Worm (Caenorhabditis elegans) whole organism, early embryonic: ENCODE measurements around the gene C30A5.10.

Experiments
- B0310.2 ChIP-seq: sonication (generic microtip); optimal IDR thresholded peaks from 2 replicates; lab custom pipeline; 2016; ENCODE audit warnings: mild to moderate bottlenecking, missing genetic modification characterization, missing compliant biosample characterization
- F13C5.2 ChIP-seq: sonication (generic microtip); optimal IDR thresholded peaks from 2 replicates; lab custom pipeline; 2017; ENCODE audit warnings: mild to moderate bottlenecking, missing genetic modification characterization, inconsistent platforms, missing compliant biosample characterization
- ama-1 ChIP-seq: fragments of 150-350 bp; optimal IDR thresholded peaks from 2 replicates; lab custom pipeline; 2014
- ceh-13 ChIP-seq: fragments of 200-800 bp; sonication (Bioruptor generic); optimal IDR thresholded peaks from 2 replicates; lab custom pipeline; 2018; ENCODE audit warnings: mild to moderate bottlenecking, missing genetic modification characterization, missing compliant biosample characterization
- flt-1 ChIP-seq: fragments of 200-800 bp; sonication (Bioruptor generic); IDR thresholded peaks from 2 replicates; pipeline ENCODE4 v1.3.6; 2022; ENCODE audit warnings: missing genetic modification characterization, missing compliant biosample characterization
- hmbx-1 ChIP-seq: sonication (generic microtip); optimal IDR thresholded peaks from 2 replicates; lab custom pipeline; 2016; ENCODE audit warnings: mild to moderate bottlenecking, missing genetic modification characterization, missing compliant biosample characterization
- hmg-4 ChIP-seq: fragments of 200-800 bp; sonication (Bioruptor generic); optimal IDR thresholded peaks from 2 replicates; lab custom pipeline; 2018; ENCODE audit warnings: mild to moderate bottlenecking, missing genetic modification characterization, missing compliant biosample characterization
- hnd-1 ChIP-seq: sonication (generic microtip); optimal IDR thresholded peaks from 2 replicates; lab custom pipeline; 2016; ENCODE audit warnings: missing genetic modification characterization, missing compliant biosample characterization
- pes-1 ChIP-seq: fragments of 200-800 bp; sonication (Bioruptor generic); IDR thresholded peaks from 2 replicates; pipeline ENCODE4 v1.3.6; 2022; ENCODE audit warnings: missing genetic modification reagents, missing genetic modification characterization, missing compliant biosample characterization
- scrt-1 ChIP-seq: fragments of 200-800 bp; sonication (Bioruptor generic); IDR thresholded peaks from 2 replicates; pipeline ENCODE4 v1.3.6; 2022; ENCODE audit warnings: missing genetic modification characterization, missing compliant biosample characterization
- tbx-11 ChIP-seq: fragments of 200-800 bp; sonication (Bioruptor generic); IDR thresholded peaks from 2 replicates; pipeline ENCODE4 v1.3.6; 2022; ENCODE audit warnings: missing genetic modification characterization, missing compliant biosample characterization
- tbx-37 ChIP-seq: fragments of 200-800 bp; sonication (Bioruptor generic); conservative IDR thresholded peaks from 2 replicates; pipeline ENCODE4 v1.3.6; 2022; ENCODE audit warnings: missing genetic modification reagents, missing genetic modification characterization, missing compliant biosample characterization

DNA sequence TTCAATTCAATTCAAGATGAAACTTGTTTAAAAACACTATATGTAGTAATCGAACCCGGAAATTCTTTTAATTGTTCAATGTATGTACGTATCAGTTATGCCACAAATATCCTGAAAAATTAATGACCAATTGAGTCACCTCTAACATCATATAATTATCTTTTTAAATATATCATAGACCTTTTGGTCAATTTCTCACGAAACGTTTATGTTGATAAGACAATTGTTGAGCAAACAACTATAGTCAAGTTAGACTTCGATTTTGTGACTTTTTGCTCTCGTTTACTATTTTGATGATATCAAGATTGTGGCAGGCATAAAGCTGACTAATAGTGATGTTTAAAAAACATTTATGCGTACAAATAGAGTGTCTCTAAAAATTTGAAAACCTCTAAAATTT is 30.6 kb upstream of the C30A5.10 start:
- TF ChIP-seq ama-1 (lab: Kevin White, UChicago) (no peak), hmbx-1 (no peak), tbx-37 (no peak), scrt-1 (GFP tag; lab: Robert Waterston, UW) (no peak), pes-1 (GFP tag; lab: Robert Waterston, UW) (no peak), F13C5.2 (tag; lab: Kevin White, UChicago) (no peak), B0310.2 (tag; lab: Kevin White, UChicago) (no peak), hnd-1 (no peak), flt-1 (GFP tag; lab: Robert Waterston, UW) (no peak), tbx-11 (GFP tag; lab: Robert Waterston, UW) (no peak), hmg-4 (GFP tag; lab: Kevin White, UChicago) (no peak), ceh-13 (GFP tag; lab: Kevin White, UChicago) (no peak)
